Worm (Caenorhabditis elegans) whole organism, L1 larva: Measurements from ENCODE around the gene R10E4.9.

ENCODE experiments used
- hpl-2 ChIP-seq: fragments of 150-350 bp; optimal IDR thresholded peaks from 2 replicates; lab custom pipeline; 2014; ENCODE audit warnings: missing biosample characterization, missing genetic modification reagents, missing genetic modification characterization
- lin-15B ChIP-seq: fragments of 150-350 bp; sonication (generic microtip); optimal IDR thresholded peaks from 3 replicates; lab custom pipeline; 2014; ENCODE audit warnings: missing biosample characterization, missing genetic modification characterization
- lsy-2 ChIP-seq, 2 experiments: fragments of 150-350 bp; optimal IDR thresholded peaks; 2 replicates each; lab custom pipeline; 2014; ENCODE audit warnings: missing biosample characterization in 2 of 2, missing genetic modification characterization in 2 of 2
- nhr-12 ChIP-seq: sonication (generic microtip); optimal IDR thresholded peaks from 2 replicates; lab custom pipeline; 2017; ENCODE audit warnings: missing biosample characterization, missing genetic modification characterization
- nhr-28 ChIP-seq: fragments of 150-350 bp; optimal IDR thresholded peaks from 2 replicates; lab custom pipeline; 2014; ENCODE audit warnings: missing biosample characterization, missing genetic modification characterization
- unc-62 ChIP-seq: fragments of 150-350 bp; optimal IDR thresholded peaks from 2 replicates; lab custom pipeline; 2014; ENCODE audit warnings: missing biosample characterization, missing genetic modification reagents, missing genetic modification characterization
- unc-86 ChIP-seq: sonication (generic microtip); optimal IDR thresholded peaks from 2 replicates; lab custom pipeline; 2016; ENCODE audit warnings: missing genetic modification characterization, missing compliant biosample characterization
- zag-1 ChIP-seq: fragments of 150-350 bp; optimal IDR thresholded peaks from 2 replicates; lab custom pipeline; 2014; ENCODE audit warnings: missing biosample characterization, missing genetic modification characterization

ce11 chrIII:4276277-4276676 lies 25.9 kb downstream of the R10E4.9 start:
- TF ChIP-seq nhr-12 (tag; lab: Kevin White, UChicago): no peak
- no peak for TF ChIP-seq nhr-28 (tag; lab: Kevin White, UChicago)
- TF ChIP-seq unc-86 (tag; lab: Kevin White, UChicago): no peak
- TF ChIP-seq zag-1 (tag; lab: Kevin White, UChicago): no peak
- TF ChIP-seq lsy-2 (tag; optimal IDR thresholded peaks at IDR 0.05; lab: Kevin White, UChicago): no peak
- TF ChIP-seq lin-15B (tag; lab: Kevin White, UChicago): no peak
- TF ChIP-seq hpl-2 (GFP tag; lab: Kevin White, UChicago): no peak
- TF ChIP-seq unc-62 (GFP tag; lab: Kevin White, UChicago): no peak
